Worm (Caenorhabditis elegans) whole organism, mixed stage, embryonic: Measurements from ENCODE around the gene R07E5.5.

Source experiments
- M03D4.4 ChIP-seq: sonication (generic microtip); optimal IDR thresholded peaks from 2 replicates; lab custom pipeline; 2017; ENCODE audit warnings: mild to moderate bottlenecking, missing genetic modification characterization, missing compliant biosample characterization
- bed-3 ChIP-seq: fragments of 200-800 bp; sonication (Bioruptor generic); optimal IDR thresholded peaks from 3 replicates; lab custom pipeline; 2018; ENCODE audit warnings: mild to moderate bottlenecking, missing genetic modification characterization, moderate library complexity, missing compliant biosample characterization
- blmp-1 ChIP-seq: fragments of 150-350 bp; optimal IDR thresholded peaks from 2 replicates; lab custom pipeline; 2014; ENCODE audit warnings: missing biosample characterization, missing genetic modification characterization
- ceh-39 ChIP-seq: fragments of 150-350 bp; optimal IDR thresholded peaks from 2 replicates; lab custom pipeline; 2014; ENCODE audit warnings: missing biosample characterization, missing genetic modification characterization
- ceh-43 ChIP-seq: fragments of 200-800 bp; sonication (Bioruptor generic); optimal IDR thresholded peaks from 2 replicates; lab custom pipeline; 2018; ENCODE audit warnings: mild to moderate bottlenecking, missing genetic modification characterization, moderate library complexity, missing compliant biosample characterization
- ceh-83 ChIP-seq: fragments of 200-800 bp; sonication (Bioruptor generic); optimal IDR thresholded peaks from 2 replicates; lab custom pipeline; 2018; ENCODE audit warnings: mild to moderate bottlenecking, missing genetic modification characterization, missing compliant biosample characterization
- ces-1 ChIP-seq: fragments of 150-350 bp; optimal IDR thresholded peaks from 2 replicates; lab custom pipeline; 2014; ENCODE audit warnings: missing biosample characterization, missing genetic modification reagents, missing genetic modification characterization
- cnd-1 ChIP-seq: fragments of 200-800 bp; sonication (Bioruptor generic); optimal IDR thresholded peaks from 2 replicates; lab custom pipeline; 2018; ENCODE audit warnings: mild to moderate bottlenecking, missing genetic modification characterization, missing compliant biosample characterization
- drap-1 ChIP-seq: fragments of 200-800 bp; sonication (Bioruptor generic); optimal IDR thresholded peaks from 3 replicates; lab custom pipeline; 2018; ENCODE audit warnings: mild to moderate bottlenecking, missing genetic modification characterization, missing compliant biosample characterization
- elt-1 ChIP-seq: sonication (generic microtip); optimal IDR thresholded peaks from 2 replicates; lab custom pipeline; 2017; ENCODE audit warnings: missing genetic modification characterization, mild to moderate bottlenecking, missing compliant biosample characterization, antibody characterized with exemption, moderate library complexity, borderline replicate concordance; ENCODE audit not compliant: insufficient read depth
- elt-3 ChIP-seq: fragments of 150-350 bp; optimal IDR thresholded peaks from 2 replicates; lab custom pipeline; 2014; ENCODE audit warnings: missing biosample characterization, missing genetic modification characterization
- flh-1 ChIP-seq: fragments of 200-800 bp; sonication (Bioruptor generic); optimal IDR thresholded peaks from 2 replicates; lab custom pipeline; 2018; ENCODE audit warnings: mild to moderate bottlenecking, missing genetic modification characterization, moderate library complexity, missing compliant biosample characterization
- ham-2 ChIP-seq: fragments of 200-800 bp; sonication (Bioruptor generic); optimal IDR thresholded peaks from 2 replicates; lab custom pipeline; 2018; ENCODE audit warnings: mild to moderate bottlenecking, missing genetic modification characterization, missing compliant biosample characterization
- hlh-1 ChIP-seq: fragments of 150-350 bp; optimal IDR thresholded peaks from 2 replicates; lab custom pipeline; 2014; ENCODE audit warnings: missing biosample characterization, missing genetic modification reagents, missing genetic modification characterization
- lin-13 ChIP-seq: fragments of 150-350 bp; optimal IDR thresholded peaks from 2 replicates; lab custom pipeline; 2014; ENCODE audit warnings: missing biosample characterization, missing genetic modification characterization
- lin-32 ChIP-seq: fragments of 200-800 bp; sonication (Bioruptor generic); optimal IDR thresholded peaks from 2 replicates; lab custom pipeline; 2018; ENCODE audit warnings: mild to moderate bottlenecking, missing genetic modification characterization, missing compliant biosample characterization
- lsy-2 ChIP-seq: fragments of 150-350 bp; optimal IDR thresholded peaks from 2 replicates; lab custom pipeline; 2014; ENCODE audit warnings: missing biosample characterization, missing genetic modification characterization
- mep-1 ChIP-seq: fragments of 150-350 bp; optimal IDR thresholded peaks from 2 replicates; lab custom pipeline; 2017; ENCODE audit warnings: missing biosample characterization, missing genetic modification reagents, missing genetic modification characterization, inconsistent platforms
- nhr-12 ChIP-seq: fragments of 150-350 bp; optimal IDR thresholded peaks from 2 replicates; lab custom pipeline; 2014; ENCODE audit warnings: missing biosample characterization, missing genetic modification characterization
- nhr-2 ChIP-seq: fragments of 150-350 bp; optimal IDR thresholded peaks from 2 replicates; lab custom pipeline; 2014; ENCODE audit warnings: missing biosample characterization, missing genetic modification characterization
- nhr-237 ChIP-seq: fragments of 150-350 bp; optimal IDR thresholded peaks from 2 replicates; lab custom pipeline; 2014; ENCODE audit warnings: missing biosample characterization, missing genetic modification characterization
- nhr-28 ChIP-seq: fragments of 150-350 bp; optimal IDR thresholded peaks from 2 replicates; lab custom pipeline; 2014; ENCODE audit warnings: missing biosample characterization, missing genetic modification characterization
- nhr-76 ChIP-seq: sonication (generic microtip); optimal IDR thresholded peaks from 2 replicates; lab custom pipeline; 2017; ENCODE audit warnings: missing biosample characterization, missing genetic modification characterization
- pha-4 ChIP-seq: fragments of 150-350 bp; optimal IDR thresholded peaks from 2 replicates; lab custom pipeline; 2018; ENCODE audit warnings: missing biosample characterization, missing genetic modification reagents, missing genetic modification characterization
- sem-2 ChIP-seq: fragments of 200-800 bp; sonication (Bioruptor generic); optimal IDR thresholded peaks from 2 replicates; lab custom pipeline; 2018; ENCODE audit warnings: mild to moderate bottlenecking, missing genetic modification characterization, missing compliant biosample characterization
- sptf-1 ChIP-seq: sonication (generic microtip); optimal IDR thresholded peaks from 2 replicates; lab custom pipeline; 2017; ENCODE audit warnings: mild to moderate bottlenecking, missing genetic modification characterization, moderate library complexity, missing compliant biosample characterization
- tbx-8 ChIP-seq: fragments of 200-800 bp; sonication (Bioruptor generic); optimal IDR thresholded peaks from 2 replicates; lab custom pipeline; 2018; ENCODE audit warnings: mild to moderate bottlenecking, missing genetic modification characterization, moderate library complexity, missing compliant biosample characterization
- unc-120 ChIP-seq: sonication (generic microtip); optimal IDR thresholded peaks from 2 replicates; lab custom pipeline; 2017; ENCODE audit warnings: missing genetic modification characterization, missing compliant biosample characterization; ENCODE audit not compliant: poor library complexity, severe bottlenecking
- unc-39 ChIP-seq: fragments of 150-350 bp; optimal IDR thresholded peaks from 2 replicates; lab custom pipeline; 2014; ENCODE audit warnings: missing biosample characterization, missing genetic modification characterization
- unc-62 ChIP-seq: fragments of 150-350 bp; optimal IDR thresholded peaks from 2 replicates; lab custom pipeline; 2014; ENCODE audit warnings: missing biosample characterization, missing genetic modification reagents, missing genetic modification characterization
- zip-8 ChIP-seq: fragments of 150-350 bp; optimal IDR thresholded peaks from 2 replicates; lab custom pipeline; 2014; ENCODE audit warnings: missing biosample characterization, missing genetic modification characterization
- ztf-11 ChIP-seq: fragments of 150-350 bp; optimal IDR thresholded peaks from 2 replicates; lab custom pipeline; 2014; ENCODE audit warnings: missing biosample characterization, missing genetic modification characterization

The R07E5.5 gene

DNA sequence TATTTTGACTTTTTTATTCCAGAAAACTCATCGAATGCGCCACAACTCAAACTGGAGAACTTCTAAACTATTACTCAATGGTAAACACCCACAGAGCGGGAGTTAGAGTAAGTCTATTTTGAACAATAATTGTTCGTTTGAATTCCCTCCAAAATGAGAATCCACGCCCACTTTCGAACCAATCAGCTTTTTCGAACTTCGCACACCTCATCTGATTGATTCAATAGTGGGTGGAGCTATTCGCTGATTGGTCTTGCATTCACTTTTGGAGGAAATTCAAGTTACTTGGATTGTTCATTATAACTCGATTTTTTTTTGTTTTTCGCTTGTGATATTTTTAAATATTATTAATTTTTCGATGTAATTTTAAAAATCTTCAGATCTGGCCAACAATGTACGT lies 1.4 kb upstream of the R07E5.5 start:
- no peak for TF ChIP-seq elt-1
- TF ChIP-seq nhr-28 (tag; lab: Kevin White, UChicago): no peak

DNA sequence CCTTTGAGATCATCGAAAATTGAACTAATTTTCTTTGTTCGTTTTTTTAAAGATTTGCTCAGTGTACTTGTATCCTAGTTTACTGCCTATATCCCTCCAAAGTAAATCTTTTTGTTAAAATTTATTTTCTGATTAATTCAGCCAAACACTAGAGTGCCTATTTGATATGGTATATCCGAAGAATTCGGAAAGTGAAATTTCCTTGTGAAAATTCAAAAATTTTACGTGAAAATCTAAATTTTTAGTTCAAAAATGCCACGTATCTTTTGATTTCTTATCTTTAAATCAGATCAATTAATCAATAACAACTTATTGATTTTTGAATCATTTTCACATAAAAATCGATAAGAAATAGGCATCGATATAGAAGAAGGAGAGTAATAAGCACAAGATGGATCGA lies 1.2 kb downstream of the R07E5.5 start, which contains the start of gene R07E5.6:
Gene R07E5.6 (plus strand): TSS at position 301 of the 400 bp plus-strand sequence.
- TF ChIP-seq flh-1 (GFP tag; lab: Kevin White, UChicago): no peak
- no peak for TF ChIP-seq nhr-76 (tag; lab: Kevin White, UChicago)
- no peak for TF ChIP-seq unc-39 (tag; lab: Kevin White, UChicago)
- TF ChIP-seq nhr-28 (tag; lab: Kevin White, UChicago): no peak
- TF ChIP-seq ceh-83 (GFP tag; lab: Kevin White, UChicago): no peak
- TF ChIP-seq hlh-1 (tag; lab: Kevin White, UChicago): no peak
- no peak for TF ChIP-seq nhr-12 (tag; lab: Kevin White, UChicago)
- no peak for TF ChIP-seq nhr-2 (tag; lab: Kevin White, UChicago)
- no peak for TF ChIP-seq M03D4.4
- no peak for TF ChIP-seq unc-120
- no peak for TF ChIP-seq nhr-237
- no peak for TF ChIP-seq sem-2
- TF ChIP-seq ham-2 (GFP tag; lab: Kevin White, UChicago): no peak
- TF ChIP-seq blmp-1 (tag; lab: Kevin White, UChicago): no peak
- TF ChIP-seq pha-4 (tag; lab: Kevin White, UChicago): no peak
- no peak for TF ChIP-seq sptf-1
- no peak for TF ChIP-seq ceh-39 (tag; lab: Kevin White, UChicago)
- no peak for TF ChIP-seq mep-1 (tag; lab: Kevin White, UChicago)

DNA sequence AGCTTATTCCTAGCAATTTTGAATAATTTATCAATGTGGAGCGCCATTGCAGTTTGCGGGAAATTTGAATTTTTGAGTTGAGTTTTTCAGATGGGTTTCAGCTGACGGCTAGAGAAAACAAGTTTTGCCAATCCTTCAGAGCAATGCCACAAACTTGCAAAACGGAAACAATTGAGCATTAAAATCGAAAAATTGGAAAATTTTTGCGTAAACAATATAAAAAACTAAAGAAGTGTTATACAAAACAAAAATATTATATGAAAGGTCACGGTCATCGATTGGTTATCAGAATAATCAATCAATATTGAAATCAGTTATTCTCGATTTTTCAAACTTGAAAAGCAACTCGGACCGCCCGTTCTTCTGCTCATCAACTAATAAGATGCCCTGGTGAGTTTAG lies 3.9 kb downstream of the R07E5.5 start, which contains the start of gene R07E5.15:
Gene R07E5.15 (plus strand): TSS at position 301 of the 400 bp plus-strand sequence.
- TF ChIP-seq nhr-237 (no peak), cnd-1 (tag; lab: Kevin White, UChicago) (no peak), M03D4.4 (no peak), lin-13 (no peak), drap-1 (GFP tag; lab: Kevin White, UChicago) (no peak), lin-32 (no peak), ham-2 (GFP tag; lab: Kevin White, UChicago) (no peak), unc-39 (tag; lab: Kevin White, UChicago) (no peak), ceh-39 (tag; lab: Kevin White, UChicago) (no peak), lsy-2 (tag; lab: Kevin White, UChicago) (no peak)

DNA sequence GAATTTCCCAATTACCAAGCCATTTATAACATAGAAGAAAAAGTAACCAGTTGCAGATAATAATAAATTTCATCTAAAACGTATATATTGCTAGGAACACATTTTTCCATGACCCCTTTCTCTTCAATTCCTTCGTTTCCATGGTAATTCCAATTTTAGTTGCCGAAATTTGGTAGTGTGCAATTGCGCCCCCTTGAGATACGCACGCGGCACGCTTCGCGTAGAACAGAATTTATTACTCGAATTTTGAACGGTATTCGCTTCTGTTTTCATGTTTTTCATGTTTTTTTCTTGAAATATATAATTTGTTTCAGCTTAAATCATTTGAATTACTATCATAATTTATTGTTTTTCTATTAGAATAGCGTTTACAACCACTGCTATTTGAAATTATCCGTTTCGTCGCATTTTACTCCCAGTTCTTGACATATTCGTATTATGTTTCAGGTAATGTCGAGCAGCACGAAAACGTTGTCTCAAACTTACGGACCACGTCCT lies 7.2 kb downstream of the R07E5.5 start, which contains the start of the genes R07E5.17 and snfc-5:
Gene R07E5.17 (minus strand): TSS at position 98 of the 498 bp plus-strand sequence.
Gene snfc-5 (plus strand): TSS at position 448 of the 498 bp plus-strand sequence.
- TF ChIP-seq elt-3 (tag; lab: Kevin White, UChicago) (no peak), nhr-76 (tag; lab: Kevin White, UChicago) (no peak), ceh-83 (GFP tag; lab: Kevin White, UChicago) (no peak), lsy-2 (tag; lab: Kevin White, UChicago) (peak; percentile 69), drap-1 (GFP tag; lab: Kevin White, UChicago) (no peak), unc-120 (peak; percentile 78), zip-8 (tag; lab: Kevin White, UChicago) (no peak), sptf-1 (peak; percentile 5), unc-62 (no peak), elt-1 (no peak), unc-39 (tag; lab: Kevin White, UChicago) (no peak), sem-2 (no peak), hlh-1 (tag; lab: Kevin White, UChicago) (peak; percentile 28), lin-32 (no peak), mep-1 (tag; lab: Kevin White, UChicago) (peak; percentile 76), nhr-28 (tag; lab: Kevin White, UChicago) (no peak), ceh-43 (no peak), ceh-39 (tag; lab: Kevin White, UChicago) (peak; percentile 19), nhr-2 (tag; lab: Kevin White, UChicago) (no peak), ces-1 (GFP tag; lab: Kevin White, UChicago) (peak; percentile 24), ham-2 (GFP tag; lab: Kevin White, UChicago) (no peak), lin-13 (peak; percentile 36), bed-3 (GFP tag; lab: Kevin White, UChicago) (no peak), ztf-11 (tag; lab: Kevin White, UChicago) (no peak), flh-1 (GFP tag; lab: Kevin White, UChicago) (no peak), cnd-1 (tag; lab: Kevin White, UChicago) (peak; percentile 2), nhr-12 (tag; lab: Kevin White, UChicago) (no peak), tbx-8 (GFP tag; lab: Kevin White, UChicago) (no peak), M03D4.4 (no peak)
